Fruit fly (Drosophila melanogaster): ENCODE data around the gene CG3473.

The CG3473 gene

DNA sequence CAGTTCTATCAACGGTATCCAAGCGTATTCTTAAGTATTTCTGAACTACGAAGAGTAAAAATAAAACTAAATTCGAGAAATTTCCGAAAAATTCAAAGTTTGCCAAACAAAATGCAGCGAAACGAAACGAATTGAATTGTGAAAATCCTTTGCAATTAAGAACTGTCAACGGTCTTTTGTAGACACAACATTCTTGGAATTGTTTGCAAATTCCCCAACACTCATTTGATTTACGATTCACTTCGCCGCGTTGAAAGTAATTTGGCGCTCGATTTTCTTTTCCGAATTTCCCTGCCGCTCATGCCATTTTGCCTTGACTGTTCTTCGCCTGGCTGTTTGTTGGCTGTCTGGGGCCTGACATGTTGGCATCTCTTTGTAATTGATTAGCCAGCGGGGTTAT lies 7.3 kb downstream of the CG3473 start:
- no peak for TF ChIP-seq h (optimal IDR thresholded peaks at IDR 0.05)
- TF ChIP-seq Myc (optimal IDR thresholded peaks at IDR 0.05): no peak
- no peak for TF ChIP-seq Sin3A (optimal IDR thresholded peaks at IDR 0.05)
- TF ChIP-seq ttk (optimal IDR thresholded peaks at IDR 0.05): no peak
- no peak for TF ChIP-seq insv (optimal IDR thresholded peaks at IDR 0.05)
- no peak for TF ChIP-seq psq (optimal IDR thresholded peaks at IDR 0.05)

DNA sequence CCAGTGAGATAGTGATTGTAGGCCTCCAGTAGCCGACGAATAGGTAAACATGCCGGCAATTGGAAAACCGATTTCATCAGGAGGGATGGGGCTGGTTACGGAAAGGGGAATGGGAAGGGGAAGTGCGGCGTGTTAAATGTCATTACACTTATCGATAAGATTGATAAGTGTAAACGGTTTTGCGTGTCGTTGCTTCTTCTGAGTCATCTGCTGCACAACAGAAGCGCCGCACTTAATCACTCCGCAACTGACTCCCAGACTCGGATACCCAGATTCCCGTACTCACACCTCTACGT lies 9.0 kb downstream of the CG3473 start:
- TF ChIP-seq ttk (optimal IDR thresholded peaks at IDR 0.05) (no peak), Sin3A (optimal IDR thresholded peaks at IDR 0.05) (no peak), Myc (optimal IDR thresholded peaks at IDR 0.05) (no peak), insv (optimal IDR thresholded peaks at IDR 0.05) (no peak), h (optimal IDR thresholded peaks at IDR 0.05) (no peak), psq (optimal IDR thresholded peaks at IDR 0.05) (no peak)

DNA sequence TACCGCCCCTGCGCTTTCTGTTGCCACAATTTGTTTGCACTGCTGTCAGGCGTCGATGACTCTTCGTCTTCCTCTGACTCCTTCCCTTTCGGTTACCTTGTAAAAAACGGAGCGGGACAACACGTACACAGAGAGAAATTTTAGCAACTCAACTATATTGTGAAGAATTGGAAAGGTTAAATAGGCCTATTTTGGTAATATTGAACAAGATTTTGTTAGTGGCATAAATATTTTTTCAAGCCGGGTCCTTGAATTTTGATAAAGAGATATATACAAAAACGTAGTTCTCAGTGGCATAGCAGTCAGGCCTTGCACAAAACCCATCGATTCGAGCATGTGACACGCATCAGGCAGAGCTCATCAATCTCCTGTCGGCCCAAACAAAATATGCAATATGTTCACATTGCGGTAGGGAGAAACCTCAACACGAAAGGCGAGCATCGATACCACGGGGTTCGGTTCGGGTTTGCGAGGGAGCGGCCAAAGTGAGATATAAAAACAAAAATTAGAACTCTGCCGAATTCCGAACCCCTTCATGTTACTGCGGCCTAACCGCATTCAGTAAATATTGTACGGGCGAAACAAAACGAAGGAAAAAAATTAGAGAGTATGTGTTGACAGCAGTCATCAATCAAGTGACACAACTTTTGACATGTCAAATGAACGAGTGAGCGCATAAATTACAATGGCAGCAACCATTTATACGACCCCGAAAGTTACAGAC lies 9.5 kb downstream of the CG3473 start:
- TF ChIP-seq insv (optimal IDR thresholded peaks at IDR 0.05) (no peak), h (optimal IDR thresholded peaks at IDR 0.05) (no peak), Myc (optimal IDR thresholded peaks at IDR 0.05) (no peak), ttk (optimal IDR thresholded peaks at IDR 0.05) (no peak), Sin3A (optimal IDR thresholded peaks at IDR 0.05) (no peak), psq (optimal IDR thresholded peaks at IDR 0.05) (no peak)

DNA sequence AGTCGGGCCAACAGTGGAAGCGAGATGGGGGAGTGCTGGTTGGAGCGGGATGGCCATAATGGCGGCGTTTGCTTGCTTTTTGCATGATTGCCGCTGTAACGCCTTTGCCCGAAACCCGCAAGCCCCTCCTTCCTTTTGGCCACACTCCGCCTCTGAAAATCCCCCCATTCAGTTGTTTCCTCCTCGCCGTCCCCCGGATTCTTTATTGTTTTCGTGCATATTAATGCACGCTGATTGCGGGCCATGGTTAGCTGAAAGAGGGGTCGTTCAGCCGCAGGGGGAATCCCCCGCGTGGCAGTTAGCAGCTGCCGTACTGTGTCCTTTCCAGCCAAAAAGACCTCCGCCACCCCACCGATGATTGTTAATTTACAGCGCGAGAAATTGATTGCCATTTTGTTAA lies 10.7 kb downstream of the CG3473 start:
- TF ChIP-seq Myc (optimal IDR thresholded peaks at IDR 0.05) (no peak), Sin3A (optimal IDR thresholded peaks at IDR 0.05) (no peak), h (optimal IDR thresholded peaks at IDR 0.05) (no peak), insv (optimal IDR thresholded peaks at IDR 0.05) (no peak), ttk (optimal IDR thresholded peaks at IDR 0.05) (no peak), psq (optimal IDR thresholded peaks at IDR 0.05) (no peak)

DNA sequence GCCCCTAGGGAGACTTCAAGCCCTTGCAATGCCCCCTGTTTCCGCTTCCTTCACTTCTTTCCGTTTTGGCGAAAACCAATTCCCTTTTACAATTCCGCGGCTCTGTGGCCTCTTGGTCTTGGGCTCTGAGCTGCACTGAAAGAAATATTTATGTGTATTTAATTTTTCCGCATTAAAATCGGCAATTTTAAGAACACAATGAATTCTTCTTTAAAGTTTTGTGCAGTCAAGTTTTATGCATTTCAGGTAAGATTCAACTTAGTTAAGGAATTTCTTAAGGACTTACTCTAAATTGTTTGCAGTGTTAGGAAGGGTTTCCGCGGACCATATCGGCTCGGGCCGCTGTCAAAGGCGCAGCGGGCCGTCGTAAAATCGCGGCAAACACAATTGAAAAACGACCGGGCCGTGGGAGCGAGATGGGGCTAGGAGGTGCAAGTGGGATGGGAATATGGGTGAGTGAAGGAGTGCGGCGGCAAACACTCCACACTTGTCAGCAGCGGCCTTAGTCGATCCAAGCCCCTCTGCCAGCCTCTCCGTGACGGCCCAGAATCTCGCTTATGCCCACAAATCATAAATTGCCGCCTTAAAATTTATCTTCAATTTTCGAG lies 11.3 kb downstream of the CG3473 start:
- TF ChIP-seq Sin3A (optimal IDR thresholded peaks at IDR 0.05) (no peak), Myc (optimal IDR thresholded peaks at IDR 0.05) (no peak), psq (optimal IDR thresholded peaks at IDR 0.05) (no peak), h (optimal IDR thresholded peaks at IDR 0.05) (no peak), insv (optimal IDR thresholded peaks at IDR 0.05) (no peak), ttk (optimal IDR thresholded peaks at IDR 0.05) (no peak)

DNA sequence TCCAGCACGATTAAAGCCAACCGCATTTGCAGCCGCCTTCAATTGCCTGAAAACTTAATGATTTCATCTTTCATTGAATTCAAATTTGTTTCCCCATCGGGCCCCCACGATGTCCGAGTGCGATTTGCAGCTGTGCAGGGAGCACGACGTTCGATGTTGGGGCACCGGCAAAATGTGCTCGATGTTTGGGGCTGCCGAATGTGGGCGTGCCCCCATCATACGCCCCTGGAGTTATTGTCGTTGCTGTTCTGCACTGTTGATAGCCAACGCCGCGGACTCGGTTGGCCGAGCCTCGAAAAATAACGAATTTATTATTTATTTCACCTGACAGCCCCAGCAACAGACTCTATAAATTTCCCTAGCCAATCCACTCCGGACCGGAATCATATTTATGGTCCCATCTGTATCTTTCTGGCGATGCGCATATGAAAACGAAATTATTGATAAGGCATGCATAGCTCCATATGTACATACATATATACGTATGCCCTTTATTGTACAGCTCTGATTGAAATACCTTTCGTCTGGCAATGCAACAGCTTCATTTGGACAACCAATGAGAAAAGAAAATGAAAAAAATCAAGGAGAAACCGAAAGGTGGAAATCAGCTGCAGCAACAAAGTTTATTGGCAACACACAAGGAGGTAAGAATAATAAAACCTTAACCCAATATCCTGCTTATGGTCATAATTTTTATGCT lies 12.7 kb downstream of the CG3473 start:
- TF ChIP-seq h (optimal IDR thresholded peaks at IDR 0.05) (no peak), Myc (optimal IDR thresholded peaks at IDR 0.05) (no peak), ttk (optimal IDR thresholded peaks at IDR 0.05) (no peak), Sin3A (optimal IDR thresholded peaks at IDR 0.05) (no peak)

DNA sequence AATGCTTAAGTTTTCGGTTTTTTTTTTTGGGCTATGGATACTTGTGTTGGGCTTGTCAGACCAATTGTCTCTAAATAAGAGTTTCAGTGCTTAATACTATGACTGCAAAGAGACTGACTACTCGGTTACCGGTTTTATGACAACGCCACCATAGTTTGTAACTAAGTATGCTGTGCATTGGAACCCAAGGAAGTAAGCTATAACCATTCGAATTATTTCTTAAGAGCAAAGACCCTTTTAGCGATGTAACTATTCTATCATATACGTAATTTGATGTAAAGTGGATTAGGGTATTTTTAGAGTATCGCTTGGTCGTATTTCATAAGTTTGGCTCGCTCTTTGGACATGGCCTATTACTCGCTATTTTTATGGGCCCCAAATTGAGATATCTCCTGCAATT lies 14.5 kb downstream of the CG3473 start, which contains the start of gene CG4218:
TSS of gene CG4218 (minus strand) at position 101 of the 400 bp plus-strand sequence.
- TF ChIP-seq ttk (optimal IDR thresholded peaks at IDR 0.05) (no peak), Sin3A (optimal IDR thresholded peaks at IDR 0.05) (no peak), insv (optimal IDR thresholded peaks at IDR 0.05) (no peak), Myc (optimal IDR thresholded peaks at IDR 0.05) (no peak), psq (optimal IDR thresholded peaks at IDR 0.05) (no peak), h (optimal IDR thresholded peaks at IDR 0.05) (no peak)

DNA sequence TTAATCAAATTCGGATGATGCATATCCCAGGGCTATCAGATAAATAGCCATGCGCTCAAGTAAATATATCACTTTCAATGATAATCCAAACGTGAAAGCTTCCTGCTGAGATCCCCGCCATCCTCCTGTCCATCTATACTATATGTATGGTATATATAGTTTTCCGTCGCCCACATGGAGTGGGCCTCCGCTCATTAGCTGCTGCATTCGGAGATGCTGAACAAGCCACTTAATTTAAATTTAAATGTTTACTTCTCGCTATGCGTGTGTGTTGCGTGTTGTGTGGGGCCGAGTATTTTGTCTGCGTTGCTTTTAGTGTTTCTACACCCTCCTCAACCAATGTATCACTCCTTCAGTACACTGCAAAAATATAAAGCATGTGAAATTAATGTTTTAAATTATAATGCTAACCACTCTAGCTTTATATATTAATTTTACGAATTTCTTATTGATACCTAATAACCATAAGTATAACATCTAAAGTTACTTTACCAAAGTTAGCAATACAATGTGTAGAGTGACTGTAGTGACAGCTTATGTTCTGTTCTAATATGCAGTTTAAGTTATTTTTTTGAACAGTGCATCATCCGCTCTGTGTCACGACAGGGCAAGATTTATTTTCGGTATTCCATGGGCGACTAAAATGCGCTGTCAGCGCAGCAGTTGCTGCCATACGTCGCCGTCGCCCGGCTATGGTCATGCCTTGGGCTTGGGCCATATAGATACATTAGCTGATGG lies 16.7 kb downstream of the CG3473 start:
- no peak for TF ChIP-seq h (optimal IDR thresholded peaks at IDR 0.05)
- no peak for TF ChIP-seq insv (optimal IDR thresholded peaks at IDR 0.05)
- no peak for TF ChIP-seq Myc (optimal IDR thresholded peaks at IDR 0.05)
- no peak for TF ChIP-seq Sin3A (optimal IDR thresholded peaks at IDR 0.05)
- TF ChIP-seq psq (optimal IDR thresholded peaks at IDR 0.05): no peak
- no peak for TF ChIP-seq ttk (optimal IDR thresholded peaks at IDR 0.05)

DNA sequence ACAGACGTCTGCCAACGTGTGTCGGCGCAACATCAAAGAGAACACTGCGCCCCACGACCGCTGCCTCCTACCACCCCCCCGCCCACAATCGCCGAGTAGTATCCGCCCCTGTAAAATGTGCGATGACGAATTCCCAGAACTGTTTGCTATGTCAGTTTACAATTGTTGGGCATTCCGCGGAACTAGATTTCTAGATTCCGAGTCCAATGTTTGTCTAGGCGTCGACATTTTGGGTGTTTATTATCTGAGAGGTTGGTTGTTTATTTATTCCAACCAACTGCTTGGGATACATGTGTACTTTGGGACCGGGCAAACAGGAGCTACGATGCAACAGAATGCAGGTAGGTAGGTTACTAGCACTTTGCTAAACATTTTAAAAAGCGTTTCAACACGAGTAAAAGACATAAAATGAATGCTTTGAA lies 18.2 kb downstream of the CG3473 start:
- TF ChIP-seq ttk (optimal IDR thresholded peaks at IDR 0.05): no peak
- TF ChIP-seq Sin3A (optimal IDR thresholded peaks at IDR 0.05): no peak
- no peak for TF ChIP-seq Myc (optimal IDR thresholded peaks at IDR 0.05)
- TF ChIP-seq insv (optimal IDR thresholded peaks at IDR 0.05): no peak
- no peak for TF ChIP-seq psq (optimal IDR thresholded peaks at IDR 0.05)
- TF ChIP-seq h (optimal IDR thresholded peaks at IDR 0.05): no peak

DNA sequence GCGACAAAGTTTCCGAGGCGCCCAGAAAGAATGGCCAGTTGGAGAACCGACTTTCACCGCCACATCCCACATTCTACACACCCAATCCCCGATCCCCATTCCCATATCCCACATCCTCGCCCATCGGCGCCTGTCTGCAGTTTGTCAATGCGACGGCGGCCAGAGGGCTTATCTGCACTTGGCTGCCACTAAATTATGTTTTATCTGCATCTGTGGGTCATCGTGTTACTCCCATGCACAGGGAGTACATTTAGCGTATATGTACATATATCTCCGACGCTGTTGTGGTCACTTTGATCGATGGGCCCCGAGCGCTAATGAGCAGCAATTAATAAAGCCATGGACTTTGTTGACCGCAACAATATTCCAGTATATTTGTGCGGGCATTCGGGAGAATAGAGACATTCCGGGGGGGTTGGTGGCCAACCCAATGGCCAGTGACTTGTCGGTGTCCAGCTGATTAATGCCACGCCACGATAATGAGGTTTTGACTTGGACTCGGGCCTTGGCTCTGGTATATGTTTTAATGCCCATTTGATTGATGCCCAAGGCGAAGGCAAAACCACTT lies 22.9 kb downstream of the CG3473 start:
- TF ChIP-seq psq (optimal IDR thresholded peaks at IDR 0.05) (no peak), h (optimal IDR thresholded peaks at IDR 0.05) (no peak), Sin3A (optimal IDR thresholded peaks at IDR 0.05) (no peak), insv (optimal IDR thresholded peaks at IDR 0.05) (no peak), ttk (optimal IDR thresholded peaks at IDR 0.05) (no peak), Myc (optimal IDR thresholded peaks at IDR 0.05) (no peak)

DNA sequence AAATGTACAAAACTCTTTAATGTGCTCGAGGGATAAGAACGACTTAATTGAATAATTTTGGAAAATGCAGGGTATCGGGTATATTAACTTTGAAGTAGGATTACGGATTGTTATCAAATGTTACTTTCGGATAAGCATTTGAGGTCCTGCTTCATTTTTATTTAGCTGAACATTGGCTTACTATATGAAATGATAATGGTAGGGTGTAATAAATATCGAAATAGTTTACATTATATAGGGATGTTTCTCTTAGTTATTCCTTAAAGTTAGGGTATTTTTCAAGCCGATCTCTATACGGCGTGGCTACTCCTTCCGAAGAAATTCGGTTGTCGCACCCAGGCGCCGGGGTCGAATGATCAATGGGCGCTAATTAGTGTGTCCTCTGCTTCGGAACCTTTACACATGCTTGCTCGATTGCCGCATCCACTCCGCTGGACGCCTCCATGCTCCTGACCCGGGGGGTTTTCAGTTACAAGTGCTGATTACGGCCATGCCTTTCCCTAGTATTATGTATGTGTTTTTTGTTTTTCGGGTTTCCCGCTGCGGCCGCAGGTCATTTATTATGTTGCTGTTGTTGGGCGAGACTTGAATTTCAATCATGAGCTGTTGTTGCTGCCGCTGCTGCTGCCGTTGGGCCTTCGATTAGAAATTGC lies 23.5 kb downstream of the CG3473 start:
- TF ChIP-seq h (optimal IDR thresholded peaks at IDR 0.05) (no peak), Myc (optimal IDR thresholded peaks at IDR 0.05) (no peak), ttk (optimal IDR thresholded peaks at IDR 0.05) (no peak), insv (optimal IDR thresholded peaks at IDR 0.05) (no peak), Sin3A (optimal IDR thresholded peaks at IDR 0.05) (no peak), psq (optimal IDR thresholded peaks at IDR 0.05) (no peak)
